Worm (Caenorhabditis elegans) whole organism, L3 larva: ENCODE data around the gene C06E1.1.

Source experiments
- R02D3.7 ChIP-seq: fragments of 150-350 bp; optimal IDR thresholded peaks from 2 replicates; lab custom pipeline; 2014; ENCODE audit warnings: missing biosample characterization, missing genetic modification characterization
- ZK546.5 ChIP-seq: sonication (generic microtip); optimal IDR thresholded peaks from 2 replicates; lab custom pipeline; 2017; ENCODE audit warnings: missing biosample characterization, missing genetic modification characterization
- aly-2 ChIP-seq: fragments of 150-350 bp; optimal IDR thresholded peaks from 2 replicates; lab custom pipeline; 2014; ENCODE audit warnings: missing biosample characterization, missing genetic modification characterization
- ama-1 ChIP-seq: fragments of 150-350 bp; optimal IDR thresholded peaks from 2 replicates; lab custom pipeline; 2018
- ceh-16 ChIP-seq: sonication (generic microtip); optimal IDR thresholded peaks from 2 replicates; lab custom pipeline; 2017; ENCODE audit warnings: missing biosample characterization, missing genetic modification characterization
- ceh-82 ChIP-seq: fragments of 150-350 bp; optimal IDR thresholded peaks from 2 replicates; lab custom pipeline; 2014; ENCODE audit warnings: missing biosample characterization, missing genetic modification characterization
- ceh-9 ChIP-seq: sonication (generic microtip); optimal IDR thresholded peaks from 2 replicates; lab custom pipeline; 2018; ENCODE audit warnings: missing biosample characterization, missing genetic modification characterization
- egl-27 ChIP-seq: sonication (generic microtip); optimal IDR thresholded peaks from 4 replicates; lab custom pipeline; 2017; ENCODE audit warnings: missing biosample characterization, missing genetic modification reagents, missing genetic modification characterization
- egl-5 ChIP-seq: fragments of 150-350 bp; optimal IDR thresholded peaks from 2 replicates; lab custom pipeline; 2017; ENCODE audit warnings: missing biosample characterization, missing genetic modification reagents, missing genetic modification characterization, inconsistent platforms
- elt-2 ChIP-seq: sonication (generic microtip); optimal IDR thresholded peaks from 2 replicates; lab custom pipeline; 2016; ENCODE audit warnings: missing genetic modification reagents, mild to moderate bottlenecking, missing genetic modification characterization, missing compliant biosample characterization
- elt-3 ChIP-seq, 3 experiments: fragments of 150-350 bp in 1 of 3; sonication (generic microtip) in 2 of 3; optimal IDR thresholded peaks; 2 replicates in 2 of 3; 4 replicates in 1 of 3; lab custom pipeline; 2014 to 2017; ENCODE audit warnings: missing biosample characterization in 3 of 3, missing genetic modification characterization in 3 of 3
- eor-1 ChIP-seq, 2 experiments: fragments of 150-350 bp; optimal IDR thresholded peaks; 2 replicates each; lab custom pipeline; 2014 to 2018; ENCODE audit warnings: missing biosample characterization in 2 of 2, missing genetic modification characterization in 2 of 2
- fkh-10 ChIP-seq: sonication (generic microtip); optimal IDR thresholded peaks from 2 replicates; lab custom pipeline; 2017; ENCODE audit warnings: missing biosample characterization, missing genetic modification reagents, missing genetic modification characterization
- fkh-2 ChIP-seq: fragments of 150-350 bp; optimal IDR thresholded peaks from 2 replicates; lab custom pipeline; 2014; ENCODE audit warnings: missing biosample characterization, missing genetic modification reagents, missing genetic modification characterization
- fos-1 ChIP-seq: fragments of 150-350 bp; optimal IDR thresholded peaks from 2 replicates; lab custom pipeline; 2014; ENCODE audit warnings: missing biosample characterization, missing genetic modification characterization
- hmg-11 ChIP-seq: sonication (generic microtip); optimal IDR thresholded peaks from 2 replicates; lab custom pipeline; 2016; ENCODE audit warnings: missing genetic modification characterization, missing compliant biosample characterization
- jun-1 ChIP-seq: fragments of 150-350 bp; optimal IDR thresholded peaks from 2 replicates; lab custom pipeline; 2014; ENCODE audit warnings: missing biosample characterization, missing genetic modification reagents, missing genetic modification characterization
- lin-39 ChIP-seq: fragments of 150-350 bp; optimal IDR thresholded peaks from 2 replicates; lab custom pipeline; 2018; ENCODE audit warnings: missing biosample characterization, missing genetic modification reagents, missing genetic modification characterization
- lsy-12 ChIP-seq: sonication (generic microtip); optimal IDR thresholded peaks from 2 replicates; lab custom pipeline; 2016; ENCODE audit warnings: mild to moderate bottlenecking, missing genetic modification characterization, missing compliant biosample characterization
- mml-1 ChIP-seq: fragments of 150-350 bp; sonication (generic microtip); optimal IDR thresholded peaks from 3 replicates; lab custom pipeline; 2014; ENCODE audit warnings: missing biosample characterization, missing genetic modification characterization
- nhr-11 ChIP-seq: fragments of 150-350 bp; optimal IDR thresholded peaks from 2 replicates; lab custom pipeline; 2014; ENCODE audit warnings: missing biosample characterization, missing genetic modification characterization
- nhr-12 ChIP-seq: fragments of 150-350 bp; optimal IDR thresholded peaks from 2 replicates; lab custom pipeline; 2014; ENCODE audit warnings: missing biosample characterization, missing genetic modification characterization
- nhr-23 ChIP-seq: fragments of 150-350 bp; optimal IDR thresholded peaks from 2 replicates; lab custom pipeline; 2014; ENCODE audit warnings: missing biosample characterization, missing genetic modification reagents, missing genetic modification characterization
- nhr-237 ChIP-seq: fragments of 150-350 bp; optimal IDR thresholded peaks from 2 replicates; lab custom pipeline; 2014; ENCODE audit warnings: missing biosample characterization, missing genetic modification characterization
- nhr-28 ChIP-seq: fragments of 150-350 bp; optimal IDR thresholded peaks from 2 replicates; lab custom pipeline; 2014; ENCODE audit warnings: missing biosample characterization, missing genetic modification characterization
- nhr-43 ChIP-seq: sonication (generic microtip); optimal IDR thresholded peaks from 2 replicates; lab custom pipeline; 2016; ENCODE audit warnings: mild to moderate bottlenecking, missing genetic modification characterization, missing compliant biosample characterization; ENCODE audit not compliant: poor library complexity, severe bottlenecking
- nhr-67 ChIP-seq: fragments of 150-350 bp; optimal IDR thresholded peaks from 2 replicates; lab custom pipeline; 2014; ENCODE audit warnings: missing biosample characterization, missing genetic modification characterization
- nhr-76 ChIP-seq: fragments of 150-350 bp; sonication (generic microtip); optimal IDR thresholded peaks from 5 replicates; lab custom pipeline; 2014; ENCODE audit warnings: missing biosample characterization, missing genetic modification characterization
- nhr-77 ChIP-seq: fragments of 150-350 bp; optimal IDR thresholded peaks from 2 replicates; lab custom pipeline; 2014; ENCODE audit warnings: missing biosample characterization, missing genetic modification characterization
- pha-4 ChIP-seq: fragments of 150-350 bp; optimal IDR thresholded peaks from 2 replicates; lab custom pipeline; 2014; ENCODE audit warnings: missing biosample characterization, missing genetic modification reagents, missing genetic modification characterization
- pqm-1 ChIP-seq: fragments of 150-350 bp; optimal IDR thresholded peaks from 2 replicates; lab custom pipeline; 2017; ENCODE audit warnings: missing biosample characterization, missing genetic modification characterization, inconsistent platforms
- sea-2 ChIP-seq: fragments of 150-350 bp; sonication (generic microtip); optimal IDR thresholded peaks from 4 replicates; lab custom pipeline; 2014; ENCODE audit warnings: missing biosample characterization, missing genetic modification reagents, missing genetic modification characterization
- snpc-4 ChIP-seq: fragments of 150-350 bp; optimal IDR thresholded peaks from 2 replicates; lab custom pipeline; 2014; ENCODE audit warnings: missing biosample characterization, missing genetic modification characterization
- tbx-2 ChIP-seq: sonication (generic microtip); optimal IDR thresholded peaks from 2 replicates; lab custom pipeline; 2016; ENCODE audit warnings: mild to moderate bottlenecking, missing genetic modification characterization, missing compliant biosample characterization
- unc-39 ChIP-seq: sonication (generic microtip); optimal IDR thresholded peaks from 4 replicates; lab custom pipeline; 2017; ENCODE audit warnings: missing biosample characterization, missing genetic modification characterization
- unc-62 ChIP-seq: fragments of 150-350 bp; sonication (generic microtip); optimal IDR thresholded peaks from 4 replicates; lab custom pipeline; 2014; ENCODE audit warnings: missing biosample characterization, missing genetic modification reagents, missing genetic modification characterization
- zag-1 ChIP-seq: fragments of 150-350 bp; optimal IDR thresholded peaks from 2 replicates; lab custom pipeline; 2014; ENCODE audit warnings: missing biosample characterization, missing genetic modification characterization

Gene C06E1.1

ce11 chrIII:8560398-8560797 lies 45.2 kb upstream of the C06E1.1 start:
- TF ChIP-seq ceh-82 (no peak), unc-39 (no peak), ama-1 (no peak), nhr-23 (tag; lab: Kevin White, UChicago) (no peak), R02D3.7 (no peak), nhr-12 (tag; lab: Kevin White, UChicago) (no peak), fkh-10 (no peak), nhr-28 (no peak), elt-3 (tag; optimal IDR thresholded peaks at IDR 0.05; lab: Kevin White, UChicago) (no peak), nhr-11 (tag; lab: Kevin White, UChicago) (no peak), fkh-2 (tag; lab: Kevin White, UChicago) (no peak), elt-2 (tag; lab: Kevin White, UChicago) (no peak), ceh-16 (tag; lab: Kevin White, UChicago) (no peak), egl-27 (no peak), lsy-12 (tag; lab: Kevin White, UChicago) (no peak), zag-1 (tag; lab: Kevin White, UChicago) (no peak), ceh-9 (tag; lab: Kevin White, UChicago) (no peak)
- TF ChIP-seq, all 47 proteins: peak for 0

ce11 chrIII:8560836-8561235 lies 44.8 kb upstream of the C06E1.1 start, which contains the start of gene acdh-6:
acdh-6 (plus strand) TSS chrIII:8561136.
- TF ChIP-seq nhr-11 (tag; lab: Kevin White, UChicago): no peak
- TF ChIP-seq nhr-77: no peak
- TF ChIP-seq unc-39: no peak
- no peak for TF ChIP-seq pha-4 (tag; lab: Kevin White, UChicago)
- TF ChIP-seq lin-39: no peak
- TF ChIP-seq mml-1 (tag; lab: Kevin White, UChicago): no peak
- no peak for TF ChIP-seq nhr-12 (tag; lab: Kevin White, UChicago)
- TF ChIP-seq pqm-1 (tag; lab: Kevin White, UChicago): no peak
- no peak for TF ChIP-seq ceh-9 (tag; lab: Kevin White, UChicago)
- TF ChIP-seq ceh-82: no peak
- TF ChIP-seq fos-1: no peak
- no peak for TF ChIP-seq nhr-237 (tag; lab: Kevin White, UChicago)
- TF ChIP-seq egl-27: no peak
- no peak for TF ChIP-seq nhr-76 (tag; lab: Kevin White, UChicago)
- no peak for TF ChIP-seq snpc-4 (tag; lab: Kevin White, UChicago)
- no peak for TF ChIP-seq zag-1 (tag; lab: Kevin White, UChicago)
- no peak for TF ChIP-seq unc-62 (GFP tag; lab: Kevin White, UChicago)
- TF ChIP-seq ceh-16 (tag; lab: Kevin White, UChicago): no peak
- no peak for TF ChIP-seq jun-1 (tag; lab: Kevin White, UChicago)
- no peak for TF ChIP-seq fkh-2 (tag; lab: Kevin White, UChicago)

- TF ChIP-seq pha-4 (tag; lab: Kevin White, UChicago) (no peak), eor-1 (tag; optimal IDR thresholded peaks at IDR 0.05; lab: Kevin White, UChicago) (no peak), tbx-2 (tag; lab: Kevin White, UChicago) (no peak), ceh-9 (tag; lab: Kevin White, UChicago) (no peak)
Measured at ce11 chrIII:8564372-8564771, 41.3 kb upstream of the C06E1.1 start.

ce11 chrIII:8570289-8570688 lies 35.3 kb upstream of the C06E1.1 start:
- TF ChIP-seq ZK546.5 (no peak), tbx-2 (tag; lab: Kevin White, UChicago) (no peak), hmg-11 (no peak), nhr-76 (tag; lab: Kevin White, UChicago) (no peak), lsy-12 (tag; lab: Kevin White, UChicago) (no peak), lin-39 (no peak), pqm-1 (tag; lab: Kevin White, UChicago) (no peak), nhr-28 (no peak), nhr-43 (tag; lab: Kevin White, UChicago) (no peak), R02D3.7 (no peak), nhr-11 (tag; lab: Kevin White, UChicago) (no peak), ama-1 (no peak), elt-2 (tag; lab: Kevin White, UChicago) (no peak), fos-1 (no peak), elt-3 (tag; optimal IDR thresholded peaks at IDR 0.05; lab: Kevin White, UChicago) (no peak), sea-2 (GFP tag; lab: Kevin White, UChicago) (no peak), aly-2 (no peak), nhr-67 (tag; lab: Kevin White, UChicago) (no peak), egl-5 (tag; lab: Kevin White, UChicago) (no peak), nhr-12 (tag; lab: Kevin White, UChicago) (no peak)
